Worm (Caenorhabditis elegans) whole organism, young adult: ENCODE results near the gene arrd-23.

ENCODE experiments used
- Y79H2A.3 ChIP-seq: fragments of 200-800 bp; sonication (Bioruptor generic); conservative IDR thresholded peaks from 2 replicates; pipeline ENCODE4 v1.3.6; 2022; ENCODE audit warnings: missing genetic modification reagents, missing genetic modification characterization, missing compliant biosample characterization
- ZK185.1 ChIP-seq: sonication (generic microtip); optimal IDR thresholded peaks from 2 replicates; lab custom pipeline; 2016; ENCODE audit warnings: mild to moderate bottlenecking, missing genetic modification characterization, missing compliant biosample characterization; ENCODE audit not compliant: poor library complexity, severe bottlenecking
- ama-1 ChIP-seq, 3 experiments: fragments of 150-350 bp in 1 of 3; sonication (generic microtip) in 2 of 3; optimal IDR thresholded peaks; 2 replicates each; lab custom pipeline; 2014 to 2018; ENCODE audit warnings: missing biosample characterization in 2 of 3, missing genetic modification characterization in 2 of 3, missing genetic modification reagents in 2 of 3
- dox-1 ChIP-seq: fragments of 200-800 bp; sonication (Bioruptor generic); IDR thresholded peaks from 2 replicates; pipeline ENCODE4 v1.3.6; 2022; ENCODE audit warnings: missing genetic modification reagents, missing genetic modification characterization, missing compliant biosample characterization
- snpc-3.4 ChIP-seq: sonication (generic microtip); optimal IDR thresholded peaks from 2 replicates; lab custom pipeline; 2017; ENCODE audit warnings: missing genetic modification characterization, mild to moderate bottlenecking, missing compliant biosample characterization, antibody characterized with exemption, moderate library complexity, missing genotype, missing genetic modification reagents
- snpc-4 ChIP-seq, 5 experiments: fragments of 150-350 bp in 1 of 5; sonication (generic microtip) in 4 of 5; optimal IDR thresholded peaks; 2 replicates each; lab custom pipeline; 2014 to 2018; ENCODE audit warnings: missing genetic modification characterization in 5 of 5, missing biosample characterization in 3 of 5, antibody characterized with exemption in 2 of 5, mild to moderate bottlenecking in 2 of 5, missing compliant biosample characterization in 2 of 5, missing genotype in 2 of 5, moderate library complexity in 2 of 5, missing genetic modification reagents in 1 of 5
- unc-130 ChIP-seq: sonication (generic microtip); optimal IDR thresholded peaks from 2 replicates; lab custom pipeline; 2016; ENCODE audit warnings: missing genetic modification reagents, missing genetic modification characterization, missing compliant biosample characterization
- zfh-2 ChIP-seq: fragments of 200-800 bp; sonication (Bioruptor generic); conservative IDR thresholded peaks from 2 replicates; pipeline ENCODE4 v1.3.6; 2022; ENCODE audit warnings: missing genetic modification reagents, missing genetic modification characterization, missing compliant biosample characterization
- ztf-26 ChIP-seq: sonication (generic microtip); optimal IDR thresholded peaks from 2 replicates; lab custom pipeline; 2017; ENCODE audit warnings: missing genetic modification characterization, missing compliant biosample characterization

DNA sequence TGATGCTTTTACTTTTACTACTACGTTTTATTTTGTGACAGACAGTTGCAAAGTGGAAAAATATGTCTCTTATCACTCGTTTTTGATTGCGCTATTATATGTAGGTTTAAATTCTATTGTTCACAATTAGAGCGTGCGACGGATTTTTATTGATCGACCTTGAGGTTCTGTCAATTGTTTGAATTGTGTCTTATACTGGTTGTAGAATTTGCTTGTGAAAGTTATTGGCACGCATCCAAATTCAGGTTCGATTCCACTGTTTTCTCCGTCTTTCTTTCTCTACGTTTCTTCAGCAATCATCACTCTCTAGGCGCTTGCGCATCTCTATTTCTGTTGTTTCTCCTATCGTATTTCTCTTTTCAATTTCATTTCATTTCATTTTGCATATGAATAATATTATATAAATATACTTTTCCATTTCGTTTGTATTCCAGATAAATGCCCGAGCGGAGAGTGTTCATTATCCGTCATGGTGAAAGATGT is 7.9 kb downstream of the arrd-23 start, which contains the start of gene T07F12.1:
- TF ChIP-seq ztf-26 (tag; lab: Kevin White, UChicago) = no peak
- no peak for TF ChIP-seq zfh-2 (GFP tag; lab: Robert Waterston, UW)
- TF ChIP-seq ama-1 (optimal IDR thresholded peaks at IDR 0.05; lab: Kevin White, UChicago) = no peak
- no peak for TF ChIP-seq ama-1 (GFP tag; optimal IDR thresholded peaks at IDR 0.05; lab: Kevin White, UChicago)
- no peak for TF ChIP-seq Y79H2A.3 (GFP tag; lab: Robert Waterston, UW)
- TF ChIP-seq snpc-4 (GFP tag; optimal IDR thresholded peaks at IDR 0.05; lab: Kevin White, UChicago) = no peak
- TF ChIP-seq snpc-4 (tag; optimal IDR thresholded peaks at IDR 0.05; lab: Kevin White, UChicago) = no peak
- no peak for TF ChIP-seq dox-1 (GFP tag; lab: Robert Waterston, UW)
- TF ChIP-seq unc-130 (GFP tag; lab: Kevin White, UChicago) = no peak
- TF ChIP-seq ZK185.1 (tag; lab: Kevin White, UChicago) = no peak
- TF ChIP-seq snpc-3.4 (tag; lab: Kevin White, UChicago) = no peak
